Worm (Caenorhabditis elegans) whole organism, late embryonic: ENCODE data around the gene F31A3.5.

ENCODE experiments used
- K02D7.2 ChIP-seq: sonication (generic microtip); optimal IDR thresholded peaks from 2 replicates; lab custom pipeline; 2017; ENCODE audit warnings: mild to moderate bottlenecking, missing genetic modification characterization, missing compliant biosample characterization
- T23F11.4 ChIP-seq: fragments of 200-800 bp; sonication (Bioruptor generic); optimal IDR thresholded peaks from 2 replicates; lab custom pipeline; 2018; ENCODE audit warnings: mild to moderate bottlenecking, missing genetic modification characterization, missing compliant biosample characterization
- Y22D7AL.16 ChIP-seq: sonication (generic microtip); optimal IDR thresholded peaks from 2 replicates; lab custom pipeline; 2016; ENCODE audit warnings: missing genetic modification characterization, missing compliant biosample characterization
- ahr-1 ChIP-seq: sonication (generic microtip); optimal IDR thresholded peaks from 2 replicates; lab custom pipeline; 2016; ENCODE audit warnings: missing genetic modification characterization, missing compliant biosample characterization
- ama-1 ChIP-seq: fragments of 150-350 bp; optimal IDR thresholded peaks from 2 replicates; lab custom pipeline; 2014
- ceh-14 ChIP-seq: sonication (generic microtip); optimal IDR thresholded peaks from 2 replicates; lab custom pipeline; 2016; ENCODE audit warnings: missing genotype, missing genetic modification characterization, missing compliant biosample characterization
- ceh-18 ChIP-seq: sonication (generic microtip); optimal IDR thresholded peaks from 2 replicates; lab custom pipeline; 2016; ENCODE audit warnings: missing genetic modification characterization, missing compliant biosample characterization
- ceh-2 ChIP-seq: sonication (generic microtip); optimal IDR thresholded peaks from 2 replicates; lab custom pipeline; 2016; ENCODE audit warnings: missing genotype, missing genetic modification characterization, missing compliant biosample characterization
- ceh-22 ChIP-seq: sonication (generic microtip); optimal IDR thresholded peaks from 2 replicates; lab custom pipeline; 2017; ENCODE audit warnings: missing biosample characterization, missing genetic modification characterization
- ceh-31 ChIP-seq: sonication (generic microtip); optimal IDR thresholded peaks from 2 replicates; lab custom pipeline; 2016; ENCODE audit warnings: missing genetic modification characterization, missing compliant biosample characterization
- ceh-34 ChIP-seq: sonication (generic microtip); optimal IDR thresholded peaks from 2 replicates; lab custom pipeline; 2016; ENCODE audit warnings: mild to moderate bottlenecking, missing genetic modification characterization, missing compliant biosample characterization
- ceh-9 ChIP-seq: sonication (generic microtip); optimal IDR thresholded peaks from 2 replicates; lab custom pipeline; 2016; ENCODE audit warnings: mild to moderate bottlenecking, missing genetic modification characterization, inconsistent platforms, missing compliant biosample characterization
- dmd-4 ChIP-seq: sonication (generic microtip); optimal IDR thresholded peaks from 2 replicates; lab custom pipeline; 2016; ENCODE audit warnings: borderline replicate concordance, missing genetic modification characterization, missing compliant biosample characterization
- dve-1 ChIP-seq: sonication (generic microtip); optimal IDR thresholded peaks from 2 replicates; lab custom pipeline; 2017; ENCODE audit warnings: antibody characterized with exemption, mild to moderate bottlenecking, missing genetic modification characterization, missing compliant biosample characterization
- elt-2 ChIP-seq: sonication (generic microtip); optimal IDR thresholded peaks from 2 replicates; lab custom pipeline; 2016; ENCODE audit warnings: missing genetic modification reagents, missing genetic modification characterization, missing compliant biosample characterization
- eyg-1 ChIP-seq: sonication (generic microtip); optimal IDR thresholded peaks from 2 replicates; lab custom pipeline; 2016; ENCODE audit warnings: missing genotype, missing genetic modification characterization, missing compliant biosample characterization
- fax-1 ChIP-seq: sonication (generic microtip); optimal IDR thresholded peaks from 2 replicates; lab custom pipeline; 2016; ENCODE audit warnings: missing genotype, missing genetic modification characterization, missing compliant biosample characterization
- fkh-10 ChIP-seq: fragments of 150-350 bp; optimal IDR thresholded peaks from 2 replicates; lab custom pipeline; 2014; ENCODE audit warnings: missing biosample characterization, missing genetic modification reagents, missing genetic modification characterization
- fkh-6 ChIP-seq: sonication (generic microtip); optimal IDR thresholded peaks from 2 replicates; lab custom pipeline; 2016; ENCODE audit warnings: missing genetic modification characterization, missing compliant biosample characterization
- hlh-15 ChIP-seq: sonication (generic microtip); optimal IDR thresholded peaks from 2 replicates; lab custom pipeline; 2016; ENCODE audit warnings: missing genetic modification characterization, missing compliant biosample characterization
- hlh-30 ChIP-seq: sonication (generic microtip); optimal IDR thresholded peaks from 2 replicates; lab custom pipeline; 2017; ENCODE audit warnings: antibody characterized with exemption, missing genetic modification characterization, missing compliant biosample characterization; ENCODE audit not compliant: insufficient read depth
- nhr-11 ChIP-seq: fragments of 150-350 bp; optimal IDR thresholded peaks from 2 replicates; lab custom pipeline; 2014; ENCODE audit warnings: missing biosample characterization, missing genetic modification characterization
- nhr-232 ChIP-seq: sonication (generic microtip); optimal IDR thresholded peaks from 2 replicates; lab custom pipeline; 2016; ENCODE audit warnings: missing genetic modification characterization, missing compliant biosample characterization
- npax-4 ChIP-seq: sonication (generic microtip); optimal IDR thresholded peaks from 2 replicates; lab custom pipeline; 2016; ENCODE audit warnings: missing genetic modification characterization, missing compliant biosample characterization
- pag-3 ChIP-seq: sonication (generic microtip); optimal IDR thresholded peaks from 2 replicates; lab custom pipeline; 2016; ENCODE audit warnings: missing compliant biosample characterization, missing genetic modification characterization, borderline replicate concordance
- pat-9 ChIP-seq: fragments of 200-800 bp; sonication (Bioruptor generic); optimal IDR thresholded peaks from 2 replicates; lab custom pipeline; 2018; ENCODE audit warnings: mild to moderate bottlenecking, missing genetic modification characterization, moderate library complexity, missing compliant biosample characterization
- pax-1 ChIP-seq: fragments of 150-350 bp; optimal IDR thresholded peaks from 2 replicates; lab custom pipeline; 2014; ENCODE audit warnings: missing biosample characterization, missing genetic modification characterization
- pha-4 ChIP-seq: fragments of 150-350 bp; optimal IDR thresholded peaks from 2 replicates; lab custom pipeline; 2018; ENCODE audit warnings: missing biosample characterization, missing genetic modification reagents, missing genetic modification characterization
- sdc-2 ChIP-seq: sonication (generic microtip); optimal IDR thresholded peaks from 2 replicates; lab custom pipeline; 2016; ENCODE audit warnings: missing genotype, missing genetic modification characterization, missing compliant biosample characterization
- sox-4 ChIP-seq: sonication (generic microtip); optimal IDR thresholded peaks from 2 replicates; lab custom pipeline; 2017; ENCODE audit warnings: mild to moderate bottlenecking, missing genetic modification characterization, inconsistent platforms, missing compliant biosample characterization
- tbx-2 ChIP-seq: sonication (generic microtip); optimal IDR thresholded peaks from 2 replicates; lab custom pipeline; 2016; ENCODE audit warnings: missing genetic modification characterization, missing compliant biosample characterization
- tbx-7 ChIP-seq: sonication (generic microtip); optimal IDR thresholded peaks from 2 replicates; lab custom pipeline; 2016; ENCODE audit warnings: missing genotype, missing genetic modification characterization, missing compliant biosample characterization
- unc-55 ChIP-seq: sonication (generic microtip); optimal IDR thresholded peaks from 2 replicates; lab custom pipeline; 2017; ENCODE audit warnings: missing biosample characterization, missing genetic modification reagents, missing genetic modification characterization
- unc-86 ChIP-seq: sonication (generic microtip); optimal IDR thresholded peaks from 2 replicates; lab custom pipeline; 2016; ENCODE audit warnings: missing genetic modification characterization, missing compliant biosample characterization
- ztf-16 ChIP-seq: sonication (generic microtip); optimal IDR thresholded peaks from 2 replicates; lab custom pipeline; 2017; ENCODE audit warnings: missing genetic modification characterization, missing compliant biosample characterization

Gene F31A3.5

DNA sequence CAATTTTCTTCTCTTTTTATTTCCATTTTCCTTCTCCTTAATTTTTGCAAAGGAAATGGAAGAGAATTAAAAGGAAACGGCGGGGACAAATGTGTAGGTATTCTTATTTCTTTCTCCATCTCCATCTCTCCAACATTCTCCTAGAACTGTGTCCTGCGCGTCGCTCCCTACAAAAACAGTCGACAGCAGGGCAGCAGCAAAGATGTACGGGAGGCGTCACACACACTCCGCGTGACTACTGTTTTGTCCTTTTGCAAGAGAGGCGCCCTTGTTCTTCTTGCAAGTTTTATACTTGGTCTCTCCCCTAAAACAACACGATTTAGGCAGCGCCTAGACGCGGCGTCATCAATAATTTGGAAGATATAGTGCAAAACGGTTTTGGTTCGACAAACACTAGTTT is 23.4 kb downstream of the F31A3.5 start:
- TF ChIP-seq ama-1 (lab: Kevin White, UChicago) (no peak), Y22D7AL.16 (tag; lab: Kevin White, UChicago) (no peak), eyg-1 (tag; lab: Kevin White, UChicago) (no peak), sdc-2 (tag; lab: Kevin White, UChicago) (no peak), hlh-30 (tag; lab: Kevin White, UChicago) (peak; percentile 13), ceh-2 (tag; lab: Kevin White, UChicago) (no peak), pax-1 (no peak)
- TF ChIP-seq, all 69 proteins: peak for 1

DNA sequence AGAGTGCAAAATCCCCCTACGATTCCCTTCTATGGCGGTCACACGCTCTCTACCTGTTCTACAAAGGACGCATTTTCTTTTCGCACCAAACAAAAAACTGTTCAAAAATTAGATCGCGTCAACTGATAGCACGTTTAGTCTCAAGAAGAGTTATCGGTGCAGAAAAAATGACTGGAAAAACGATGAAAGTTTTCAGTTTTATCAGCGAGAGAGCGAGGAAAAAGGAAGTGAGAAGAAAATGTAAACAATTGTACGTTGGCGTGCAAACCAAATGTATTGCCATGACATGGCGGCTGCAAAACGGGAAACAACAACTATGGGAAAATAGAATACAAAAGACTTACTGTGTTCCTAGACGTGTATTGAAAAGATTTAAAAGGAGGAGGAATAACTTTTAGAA is 25.8 kb downstream of the F31A3.5 start:
- no peak for TF ChIP-seq nhr-232 (tag; lab: Kevin White, UChicago)
- no peak for TF ChIP-seq dmd-4 (tag; lab: Kevin White, UChicago)
- TF ChIP-seq ceh-34 (tag; lab: Kevin White, UChicago) = no peak
- TF ChIP-seq sdc-2 (tag; lab: Kevin White, UChicago) = no peak
- no peak for TF ChIP-seq T23F11.4
- no peak for TF ChIP-seq Y22D7AL.16 (tag; lab: Kevin White, UChicago)
- TF ChIP-seq pat-9 (tag; lab: Kevin White, UChicago) = no peak
- TF ChIP-seq pax-1 = no peak
- TF ChIP-seq hlh-30 (tag; lab: Kevin White, UChicago) = no peak
- TF ChIP-seq fax-1 (tag; lab: Kevin White, UChicago) = no peak
- TF ChIP-seq unc-86 (tag; lab: Kevin White, UChicago) = no peak

DNA sequence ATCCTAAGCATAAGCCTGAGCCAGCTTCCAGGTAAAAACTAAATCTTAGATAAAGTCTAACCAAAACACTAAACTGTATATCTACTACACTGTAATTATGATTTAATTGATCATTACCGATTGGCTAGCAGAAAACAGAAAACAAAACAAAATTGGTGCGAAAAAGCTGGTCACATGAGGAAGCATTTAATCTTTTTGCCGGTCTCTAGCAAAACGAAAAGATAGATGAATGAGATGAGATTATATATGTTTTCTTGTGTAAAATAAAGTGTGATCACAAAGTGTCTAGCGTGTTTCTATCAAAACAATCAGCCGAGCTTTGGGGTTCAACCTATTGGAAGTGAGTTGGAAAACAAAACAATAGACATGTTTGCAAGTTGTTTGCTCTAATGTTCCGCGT is 28.5 kb downstream of the F31A3.5 start:
- TF ChIP-seq ceh-22 (no peak), sdc-2 (tag; lab: Kevin White, UChicago) (no peak), K02D7.2 (tag; lab: Kevin White, UChicago) (no peak), pag-3 (no peak), ahr-1 (tag; lab: Kevin White, UChicago) (no peak), pha-4 (no peak)

DNA sequence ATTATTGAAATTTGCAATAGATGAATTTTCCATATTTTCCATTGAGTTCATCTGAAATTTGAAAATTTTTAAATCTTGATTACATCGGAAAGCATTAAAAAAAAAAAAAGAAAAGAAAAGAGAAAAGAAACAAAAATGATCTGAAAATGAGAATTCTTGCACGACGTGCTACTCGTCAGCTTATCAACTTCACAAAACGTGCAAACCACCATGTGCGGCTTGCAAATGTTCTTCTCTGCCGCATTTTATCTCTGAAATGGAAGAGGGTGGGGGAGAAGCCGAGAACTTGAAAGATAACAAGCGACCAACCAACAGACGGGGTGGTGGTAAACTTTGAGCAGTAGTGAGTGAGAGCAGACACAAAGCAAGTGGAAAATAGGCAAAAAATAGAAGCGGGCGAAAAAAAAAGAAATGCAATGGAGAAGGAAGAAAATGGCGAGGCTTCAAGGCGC is 29.4 kb downstream of the F31A3.5 start, which contains the start of gene F31A3.3:
TSS of gene F31A3.3 (minus strand) at position 51 of the 452 bp plus-strand sequence.
- TF ChIP-seq unc-55 (GFP tag; lab: Kevin White, UChicago) (no peak), elt-2 (tag; lab: Kevin White, UChicago) (peak; percentile 25), fkh-10 (GFP tag; lab: Kevin White, UChicago) (no peak), ztf-16 (tag; lab: Kevin White, UChicago) (no peak), hlh-15 (tag; lab: Kevin White, UChicago) (no peak), npax-4 (tag; lab: Kevin White, UChicago) (no peak)

DNA sequence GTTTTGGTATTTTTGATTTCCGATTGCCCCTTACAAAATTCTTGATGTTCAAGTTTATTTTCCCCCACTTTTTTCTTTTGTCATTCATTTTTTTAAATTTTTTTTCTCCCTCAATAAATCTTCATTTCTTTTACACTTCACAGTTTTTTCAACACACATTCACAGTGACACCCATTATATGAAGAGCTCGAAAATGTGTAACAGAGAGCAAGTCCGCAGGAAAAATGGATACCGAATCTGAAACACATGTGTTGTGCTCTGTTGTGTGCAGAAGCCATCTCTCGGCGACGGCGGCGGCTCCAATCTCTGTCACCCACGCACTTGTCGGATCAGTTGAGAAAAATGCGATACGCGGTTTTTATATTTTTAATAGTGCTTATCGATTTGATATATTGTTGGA is 35.3 kb downstream of the F31A3.5 start, which contains the start of gene sup-10:
TSS of gene sup-10 (plus strand) at position 277 of the 400 bp plus-strand sequence.
- TF ChIP-seq pag-3 (no peak), ceh-18 (tag; lab: Kevin White, UChicago) (peak; percentile 54)

DNA sequence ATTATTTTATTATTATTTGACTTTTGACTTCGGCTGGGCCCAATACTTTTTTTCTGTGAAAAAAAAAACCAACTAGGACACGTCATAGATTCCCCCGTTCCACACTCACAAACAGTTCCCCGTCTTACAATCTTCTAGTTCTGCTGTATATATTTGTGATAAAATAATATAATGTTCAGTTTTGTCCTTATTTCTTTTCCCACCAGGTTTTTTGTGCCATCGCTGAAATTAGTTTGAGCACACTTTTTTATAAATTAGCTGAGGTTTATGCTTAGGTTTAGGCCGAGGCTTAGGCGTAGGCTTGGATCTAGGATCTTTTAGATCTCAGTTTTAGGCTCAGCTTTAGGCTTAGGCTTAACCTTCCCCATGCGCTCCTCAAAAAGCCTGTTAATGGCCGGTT is 36.0 kb downstream of the F31A3.5 start:
- TF ChIP-seq fax-1 (tag; lab: Kevin White, UChicago) (no peak), ceh-9 (tag; lab: Kevin White, UChicago) (no peak), ceh-31 (tag; lab: Kevin White, UChicago) (no peak), ceh-14 (tag; lab: Kevin White, UChicago) (no peak), sox-4 (tag; lab: Kevin White, UChicago) (no peak), pat-9 (tag; lab: Kevin White, UChicago) (no peak), fkh-6 (tag; lab: Kevin White, UChicago) (no peak), nhr-11 (tag; lab: Kevin White, UChicago) (no peak), tbx-7 (no peak), hlh-15 (tag; lab: Kevin White, UChicago) (no peak), dve-1 (no peak), tbx-2 (tag; lab: Kevin White, UChicago) (no peak)
